Fruit fly (Drosophila melanogaster): ENCODE measurements around the gene Glyp.

dm6 chr2L:2184659-2185058 lies 54.0 kb downstream of the Glyp start:
- TF ChIP-seq Vsx1 (GFP tag; optimal IDR thresholded peaks at IDR 0.05) (no peak), da (GFP tag; optimal IDR thresholded peaks at IDR 0.05) (no peak), HLH3B (GFP tag; IDR thresholded peaks at IDR 0.05) (no peak), bigmax (GFP tag; optimal IDR thresholded peaks at IDR 0.05) (no peak), CG7786 (GFP tag; optimal IDR thresholded peaks at IDR 0.05) (no peak), CTCF (GFP tag; optimal IDR thresholded peaks at IDR 0.05) (no peak), Tbp (GFP tag; optimal IDR thresholded peaks at IDR 0.05) (no peak)
